Fruit fly (Drosophila melanogaster) whole organism, embryonic: Measurements from ENCODE around the gene Gs2.
A peak's percentile ranks its signal among the peaks of the same experiment; 100 is the strongest.

Source experiments
- B-H2 ChIP-seq: fragments of 200-800 bp; sonication (Bioruptor generic); optimal IDR thresholded peaks from 2 replicates; lab custom pipeline; 2018; ENCODE audit warnings: missing biosample characterization, mild to moderate bottlenecking, missing genetic modification characterization
- CG13894 ChIP-seq: fragments of 200-800 bp; sonication (Bioruptor generic); optimal IDR thresholded peaks from 3 replicates; lab custom pipeline; 2018; ENCODE audit warnings: missing biosample characterization, mild to moderate bottlenecking, missing genetic modification characterization, moderate library complexity
- CG15073 ChIP-seq: fragments of 200-800 bp; sonication (Bioruptor generic); optimal IDR thresholded peaks from 2 replicates; lab custom pipeline; 2016; ENCODE audit warnings: missing biosample characterization, missing genetic modification characterization
- CG17328 ChIP-seq: fragments of 200-800 bp; sonication (Bioruptor generic); IDR thresholded peaks from 2 replicates; pipeline ENCODE4 v1.3.6; 2022; ENCODE audit warnings: missing biosample characterization, missing genetic modification characterization
- CG17359 ChIP-seq: fragments of 200-800 bp; sonication (Bioruptor generic); optimal IDR thresholded peaks from 3 replicates; lab custom pipeline; 2018; ENCODE audit warnings: missing biosample characterization, mild to moderate bottlenecking, missing genetic modification characterization, moderate library complexity
- CG17612 ChIP-seq: fragments of 200-800 bp; sonication (Bioruptor generic); IDR thresholded peaks from 2 replicates; pipeline ENCODE4 v1.3.6; 2022; ENCODE audit warnings: missing biosample characterization, missing genetic modification characterization
- CG1792 ChIP-seq: fragments of 200-800 bp; sonication (Bioruptor generic); optimal IDR thresholded peaks from 2 replicates; lab custom pipeline; 2016; ENCODE audit warnings: missing biosample characterization, missing genetic modification characterization
- CG30431 ChIP-seq: fragments of 200-800 bp; sonication (Bioruptor generic); optimal IDR thresholded peaks from 2 replicates; lab custom pipeline; 2017; ENCODE audit warnings: missing biosample characterization, missing genetic modification characterization
- CG34422 ChIP-seq: fragments of 200-800 bp; sonication (Bioruptor generic); IDR thresholded peaks from 3 replicates; pipeline ENCODE4 v1.3.6; 2022; ENCODE audit warnings: missing biosample characterization, missing genetic modification characterization
- CG3995 ChIP-seq: fragments of 200-800 bp; sonication (Bioruptor generic); optimal IDR thresholded peaks from 3 replicates; lab custom pipeline; 2016; ENCODE audit warnings: missing biosample characterization, missing genetic modification characterization
- CG6854 ChIP-seq: fragments of 200-800 bp; sonication (Bioruptor generic); optimal IDR thresholded peaks from 3 replicates; lab custom pipeline; 2017; ENCODE audit warnings: missing biosample characterization, mild to moderate bottlenecking, missing genetic modification characterization
- CG7839 ChIP-seq: fragments of 200-800 bp; sonication (Bioruptor generic); optimal IDR thresholded peaks from 3 replicates; lab custom pipeline; 2018; ENCODE audit warnings: missing biosample characterization, mild to moderate bottlenecking, missing genetic modification characterization, moderate library complexity
- CG7928 ChIP-seq: fragments of 200-800 bp; sonication (Bioruptor generic); optimal IDR thresholded peaks from 2 replicates; lab custom pipeline; 2017; ENCODE audit warnings: missing biosample characterization, mild to moderate bottlenecking, missing genetic modification characterization
- CG7987 ChIP-seq: fragments of 200-800 bp; sonication (Bioruptor generic); optimal IDR thresholded peaks from 2 replicates; lab custom pipeline; 2018; ENCODE audit warnings: missing biosample characterization, mild to moderate bottlenecking, missing genetic modification characterization, moderate library complexity
- CHES-1-like ChIP-seq: fragments of 200-800 bp; sonication (Bioruptor generic); optimal IDR thresholded peaks from 2 replicates; lab custom pipeline; 2016; ENCODE audit warnings: missing biosample characterization, missing genetic modification characterization
- D ChIP-seq, 2 experiments: fragments of 200-800 bp in 1 of 2; fragments of >200 bp in 1 of 2; sonication (Bioruptor generic) in 1 of 2; optimal IDR thresholded peaks; 2 replicates in 1 of 2; 3 replicates in 1 of 2; lab custom pipeline; 2017; ENCODE audit warnings: mild to moderate bottlenecking in 1 of 2, missing biosample characterization in 1 of 2, missing genetic modification characterization in 1 of 2, missing genetic modification reagents in 1 of 2
- Drgx ChIP-seq: fragments of 200-800 bp; sonication (Bioruptor generic); IDR thresholded peaks from 2 replicates; pipeline ENCODE4 v1.3.6; 2022; ENCODE audit warnings: missing biosample characterization, missing genetic modification characterization
- Lhr ChIP-seq: fragments of 200-800 bp; sonication (Bioruptor generic); optimal IDR thresholded peaks from 3 replicates; lab custom pipeline; 2017; ENCODE audit warnings: mild to moderate bottlenecking, missing biosample characterization, missing genetic modification reagents, missing genetic modification characterization
- MTF-1 ChIP-seq: fragments of 200-800 bp; sonication (Bioruptor generic); optimal IDR thresholded peaks from 2 replicates; lab custom pipeline; 2018; ENCODE audit warnings: missing biosample characterization, mild to moderate bottlenecking, missing genetic modification characterization, borderline replicate concordance
- Mrtf ChIP-seq: fragments of 200-800 bp; sonication (Bioruptor generic); IDR thresholded peaks from 3 replicates; pipeline ENCODE4 v1.3.6; 2022; ENCODE audit warnings: missing biosample characterization, missing genetic modification characterization
- NFAT ChIP-seq: fragments of 200-800 bp; sonication (Bioruptor generic); IDR thresholded peaks from 2 replicates; pipeline ENCODE4 v1.3.6; 2022; ENCODE audit warnings: missing biosample characterization, missing genetic modification characterization
- Nf-YB ChIP-seq: fragments of 200-800 bp; sonication (Bioruptor generic); optimal IDR thresholded peaks from 3 replicates; lab custom pipeline; 2019; ENCODE audit warnings: missing biosample characterization, mild to moderate bottlenecking, missing genetic modification characterization, moderate library complexity
- Nf-YC ChIP-seq: fragments of 200-800 bp; optimal IDR thresholded peaks from 3 replicates; lab custom pipeline; 2019; ENCODE audit warnings: missing biosample characterization, mild to moderate bottlenecking, missing genetic modification characterization, moderate library complexity
- Scr ChIP-seq: fragments of 200-800 bp; sonication (Bioruptor generic); IDR thresholded peaks from 2 replicates; pipeline ENCODE4 v1.3.6; 2022; ENCODE audit warnings: missing biosample characterization, missing genetic modification characterization; ENCODE audit not compliant: partially characterized antibody
- Xbp1 ChIP-seq: fragments of 200-800 bp; sonication (Bioruptor generic); optimal IDR thresholded peaks from 3 replicates; lab custom pipeline; 2016; ENCODE audit warnings: missing biosample characterization, mild to moderate bottlenecking, missing genetic modification characterization
- YL-1 ChIP-seq: fragments of 200-800 bp; sonication (Bioruptor generic); optimal IDR thresholded peaks from 3 replicates; lab custom pipeline; 2017; ENCODE audit warnings: missing biosample characterization, mild to moderate bottlenecking, missing genetic modification characterization
- ash1 ChIP-seq: fragments of 200-800 bp; sonication (Bioruptor generic); optimal IDR thresholded peaks from 2 replicates; lab custom pipeline; 2018; ENCODE audit warnings: missing biosample characterization, mild to moderate bottlenecking, missing genetic modification characterization
- az2 ChIP-seq: fragments of 200-800 bp; sonication (Bioruptor generic); optimal IDR thresholded peaks from 3 replicates; lab custom pipeline; 2016; ENCODE audit warnings: missing biosample characterization, missing genetic modification characterization
- btn ChIP-seq: fragments of 200-800 bp; sonication (Bioruptor generic); optimal IDR thresholded peaks from 2 replicates; lab custom pipeline; 2016; ENCODE audit warnings: missing biosample characterization, missing genetic modification characterization
- cato ChIP-seq: fragments of 200-800 bp; sonication (Bioruptor generic); optimal IDR thresholded peaks from 2 replicates; lab custom pipeline; 2016; ENCODE audit warnings: missing biosample characterization, missing genetic modification characterization, borderline replicate concordance
- caup ChIP-seq: fragments of 200-800 bp; sonication (Bioruptor generic); optimal IDR thresholded peaks from 3 replicates; lab custom pipeline; 2017; ENCODE audit warnings: missing biosample characterization, mild to moderate bottlenecking, missing genetic modification characterization, moderate library complexity; ENCODE audit not compliant: severe bottlenecking
- corto ChIP-seq: fragments of 200-800 bp; sonication (Bioruptor generic); optimal IDR thresholded peaks from 2 replicates; lab custom pipeline; 2016; ENCODE audit warnings: missing biosample characterization, mild to moderate bottlenecking, missing genetic modification characterization, moderate library complexity
- croc ChIP-seq: fragments of 200-800 bp; sonication (Bioruptor generic); conservative IDR thresholded peaks from 3 replicates; pipeline ENCODE4 v1.3.6; 2022; ENCODE audit warnings: missing biosample characterization, missing genetic modification characterization
- dimm ChIP-seq: fragments of 200-800 bp; sonication (Bioruptor generic); IDR thresholded peaks from 2 replicates; pipeline ENCODE4 v1.3.6; 2022; ENCODE audit warnings: missing biosample characterization, missing genetic modification characterization
- eve ChIP-seq, 2 experiments: fragments of >200 bp; optimal IDR thresholded peaks; 2 replicates each; lab custom pipeline; 2017; ENCODE audit warnings: missing biosample characterization in 2 of 2, missing genetic modification characterization in 2 of 2
- fd102C ChIP-seq: fragments of 200-800 bp; sonication (Bioruptor generic); optimal IDR thresholded peaks from 2 replicates; lab custom pipeline; 2018; ENCODE audit warnings: missing biosample characterization, mild to moderate bottlenecking, missing genetic modification characterization, moderate library complexity
- gem ChIP-seq: fragments of 200-800 bp; sonication (Bioruptor generic); optimal IDR thresholded peaks from 2 replicates; lab custom pipeline; 2019; ENCODE audit warnings: missing biosample characterization, mild to moderate bottlenecking, missing genetic modification characterization, moderate library complexity
- grau ChIP-seq: fragments of 200-800 bp; optimal IDR thresholded peaks from 3 replicates; lab custom pipeline; 2019; ENCODE audit warnings: missing biosample characterization, mild to moderate bottlenecking, missing genetic modification characterization, moderate library complexity
- h ChIP-seq: fragments of >200 bp; optimal IDR thresholded peaks from 2 replicates; lab custom pipeline; 2017
- klu ChIP-seq: fragments of 200-800 bp; sonication (Bioruptor generic); IDR thresholded peaks from 2 replicates; pipeline ENCODE4 v1.3.6; 2022; ENCODE audit warnings: missing biosample characterization, missing genetic modification characterization
- mam ChIP-seq: fragments of 200-800 bp; sonication (Bioruptor generic); optimal IDR thresholded peaks from 3 replicates; lab custom pipeline; 2016; ENCODE audit warnings: missing biosample characterization, missing genetic modification characterization
- otp ChIP-seq: fragments of 200-800 bp; sonication (Bioruptor generic); IDR thresholded peaks from 3 replicates; pipeline ENCODE4, ENCODE4 v1.3.6; 2022; ENCODE audit warnings: missing biosample characterization, missing genetic modification characterization
- p53 ChIP-seq: fragments of 200-800 bp; sonication (Bioruptor generic); optimal IDR thresholded peaks from 2 replicates; lab custom pipeline; 2016; ENCODE audit warnings: missing biosample characterization, missing genetic modification characterization
- ranshi ChIP-seq: fragments of 200-800 bp; sonication (Bioruptor generic); IDR thresholded peaks from 2 replicates; pipeline ENCODE4 v1.3.6; 2022; ENCODE audit warnings: missing biosample characterization, missing genetic modification characterization
- repo ChIP-seq: fragments of 200-800 bp; sonication (Bioruptor generic); optimal IDR thresholded peaks from 2 replicates; lab custom pipeline; 2016; ENCODE audit warnings: missing biosample characterization, missing genetic modification characterization
- ro ChIP-seq: fragments of 200-800 bp; sonication (Bioruptor generic); IDR thresholded peaks from 2 replicates; pipeline ENCODE4 v1.3.6; 2022; ENCODE audit warnings: missing biosample characterization, missing genetic modification characterization
- run ChIP-seq: fragments of 200-800 bp; sonication (Bioruptor generic); optimal IDR thresholded peaks from 3 replicates; lab custom pipeline; 2018; ENCODE audit warnings: missing biosample characterization, mild to moderate bottlenecking, missing genetic modification characterization
- sqz ChIP-seq: fragments of 200-800 bp; sonication (Bioruptor generic); optimal IDR thresholded peaks from 3 replicates; lab custom pipeline; 2018; ENCODE audit warnings: missing biosample characterization, mild to moderate bottlenecking, missing genetic modification characterization
- tio ChIP-seq: fragments of 200-800 bp; sonication (Bioruptor generic); optimal IDR thresholded peaks from 2 replicates; lab custom pipeline; 2017; ENCODE audit warnings: missing biosample characterization, missing genetic modification characterization, inconsistent platforms
- zfh1 ChIP-seq: fragments of 200-800 bp; sonication (Bioruptor generic); IDR thresholded peaks from 3 replicates; pipeline ENCODE4 v1.3.6; 2022; ENCODE audit warnings: missing biosample characterization, missing genetic modification characterization

The Gs2 gene

DNA sequence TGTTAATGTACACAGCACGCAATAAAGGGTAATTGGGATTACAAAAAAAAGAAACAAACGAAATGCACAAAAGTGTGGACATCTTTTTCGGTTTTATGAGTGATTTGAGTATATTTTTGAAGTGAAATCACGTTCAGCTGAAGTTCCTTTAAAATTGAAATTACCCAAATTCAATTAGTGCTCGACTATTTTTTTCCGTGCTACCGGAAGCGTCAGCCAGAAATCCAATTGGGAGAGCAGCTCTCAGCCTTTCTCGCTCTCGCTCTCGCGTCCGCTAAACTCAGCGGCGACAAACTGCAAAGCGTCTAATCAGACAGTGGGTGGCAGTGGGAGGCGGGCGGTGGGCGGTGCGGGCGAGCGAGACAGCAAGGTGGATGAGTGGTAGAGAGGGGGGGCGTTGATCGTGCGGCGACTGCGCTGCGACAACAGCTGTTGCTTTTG lies 665 bp downstream of the Gs2 start (continued):
- no peak for TF ChIP-seq D (optimal IDR thresholded peaks at IDR 0.05; lab: Kevin White, UChicago)
- peak; percentile 80 for TF ChIP-seq D (GFP tag; optimal IDR thresholded peaks at IDR 0.05; lab: Kevin White, UChicago)
- TF ChIP-seq gem (tag; lab: Kevin White, UChicago) = peak; percentile 94
- peak; percentile 81 for TF ChIP-seq run
- peak; percentile 89 for TF ChIP-seq tio
- TF ChIP-seq NFAT (GFP tag; lab: Robert Waterston, UW) = peak; percentile 82
- peak; percentile 79 for TF ChIP-seq btn (GFP tag; lab: Kevin White, UChicago)
- TF ChIP-seq ranshi = peak; percentile 85
- TF ChIP-seq CG7928 = peak; percentile 65
- TF ChIP-seq CG13894 (tag; lab: Kevin White, UChicago) = peak; percentile 62
- peak; percentile 68 for TF ChIP-seq dimm (GFP tag; lab: Robert Waterston, UW)
- TF ChIP-seq az2 (GFP tag; lab: Kevin White, UChicago) = peak; percentile 85
- peak; percentile 26 for TF ChIP-seq Lhr (GFP tag; lab: Kevin White, UChicago)
- TF ChIP-seq CG34422 (GFP tag; lab: Robert Waterston, UW) = peak; percentile 89
- no peak for TF ChIP-seq Scr (GFP tag; lab: Robert Waterston, UW)
- peak; percentile 85 for TF ChIP-seq CG17328
- TF ChIP-seq corto (GFP tag; lab: Kevin White, UChicago) = peak; percentile 85
- peak; percentile 81; the same call in 2 of the 3 replicates for TF ChIP-seq otp (GFP tag; lab: Robert Waterston, UW)
- peak; percentile 91 for TF ChIP-seq caup (GFP tag; lab: Kevin White, UChicago)
- TF ChIP-seq h (lab: Kevin White, UChicago) = no peak
- peak; percentile 86 for TF ChIP-seq CG1792 (GFP tag; lab: Kevin White, UChicago)
- TF ChIP-seq fd102C (GFP tag; lab: Kevin White, UChicago) = no peak
- peak; percentile 91 for TF ChIP-seq Xbp1
- peak; percentile 94 for TF ChIP-seq mam (GFP tag; lab: Kevin White, UChicago)
- TF ChIP-seq CG17612 = peak; percentile 85
- peak; percentile 57 for TF ChIP-seq MTF-1
- peak; percentile 90 for TF ChIP-seq CG17359
- TF ChIP-seq grau (tag; lab: Kevin White, UChicago) = peak; percentile 89
- peak; percentile 62 for TF ChIP-seq p53 (GFP tag; lab: Kevin White, UChicago)
- peak; percentile 58 for TF ChIP-seq CG3995 (GFP tag; lab: Kevin White, UChicago)
- peak; percentile 88 for TF ChIP-seq CG6854 (GFP tag; lab: Kevin White, UChicago)
- TF ChIP-seq zfh1 (GFP tag; lab: Robert Waterston, UW) = peak; percentile 75; the same call in 2 of the 3 replicates
- peak; percentile 27 for TF ChIP-seq CG15073
- peak; percentile 85 for TF ChIP-seq repo
- peak; percentile 91 for TF ChIP-seq CG7839 (tag; lab: Kevin White, UChicago)
- peak; percentile 66 for TF ChIP-seq Nf-YB (GFP tag; lab: Kevin White, UChicago)
- peak; percentile 93 for TF ChIP-seq CHES-1-like
- peak; percentile 79 for TF ChIP-seq sqz (GFP tag; lab: Kevin White, UChicago)
- peak; percentile 85 for TF ChIP-seq Mrtf (GFP tag; lab: Robert Waterston, UW)
- peak; percentile 80 for TF ChIP-seq klu (GFP tag; lab: Robert Waterston, UW)
- TF ChIP-seq cato (GFP tag; lab: Kevin White, UChicago) = peak; percentile 73
- TF ChIP-seq CG30431 (GFP tag; lab: Kevin White, UChicago) = peak; percentile 69
- no peak for TF ChIP-seq B-H2 (GFP tag; lab: Kevin White, UChicago)
- peak; percentile 80 for TF ChIP-seq Drgx (GFP tag; lab: Robert Waterston, UW)
- TF ChIP-seq YL-1 (GFP tag; lab: Kevin White, UChicago) = peak; percentile 16
- TF ChIP-seq croc = peak; percentile 41; the same call in 1 of the 3 replicates
- peak; percentile 74 for TF ChIP-seq CG7987 (GFP tag; lab: Kevin White, UChicago)
- TF ChIP-seq ro (GFP tag; lab: Robert Waterston, UW) = peak; percentile 38; the same call in 1 of the 2 replicates
- no peak for TF ChIP-seq ash1
- peak in 1 of 2 experiments; percentile 94 for TF ChIP-seq eve (GFP tag; optimal IDR thresholded peaks at IDR 0.05; lab: Kevin White, UChicago)
- peak; percentile 70 for TF ChIP-seq Nf-YC (tag; lab: Kevin White, UChicago)
